Worm (Caenorhabditis elegans): ENCODE data around the gene Y49F6B.20.

The Y49F6B.20 gene

ce11 chrII:3481584-3481983, 11.1 kb upstream of the Y49F6B.20 start, which contains the start of gene Y49F6B.8:
Gene Y49F6B.8, minus strand, starts transcription at chrII:3481684.
- TF ChIP-seq nhr-77 (tag; optimal IDR thresholded peaks at IDR 0.05) (no peak), C34F6.9 (tag; optimal IDR thresholded peaks at IDR 0.05) (no peak), dmd-4 (tag; optimal IDR thresholded peaks at IDR 0.05) (no peak), Y55F3AM.14 (GFP tag; optimal IDR thresholded peaks at IDR 0.05) (no peak), lin-39 (tag; optimal IDR thresholded peaks at IDR 0.05) (no peak), unc-39 (tag; optimal IDR thresholded peaks at IDR 0.05) (no peak), skn-1 (tag; optimal IDR thresholded peaks at IDR 0.05) (no peak), ztf-11 (tag; optimal IDR thresholded peaks at IDR 0.05) (no peak), crh-2 (tag; optimal IDR thresholded peaks at IDR 0.05) (no peak), aly-2 (tag; optimal IDR thresholded peaks at IDR 0.05) (no peak), zag-1 (tag; optimal IDR thresholded peaks at IDR 0.05) (no peak), ZK546.5 (tag; optimal IDR thresholded peaks at IDR 0.05) (no peak), elt-1 (tag; optimal IDR thresholded peaks at IDR 0.05) (no peak), ceh-16 (tag; optimal IDR thresholded peaks at IDR 0.05) (no peak)

- TF ChIP-seq ama-1 (optimal IDR thresholded peaks at IDR 0.05) (no peak), snpc-4 (tag; optimal IDR thresholded peaks at IDR 0.05) (no peak), elt-1 (tag; optimal IDR thresholded peaks at IDR 0.05) (no peak), C34F6.9 (tag; optimal IDR thresholded peaks at IDR 0.05) (no peak), nhr-129 (tag; optimal IDR thresholded peaks at IDR 0.05) (no peak), blmp-1 (tag; optimal IDR thresholded peaks at IDR 0.05; ENCODE audit: insufficient read depth) (no peak), ceh-82 (tag; optimal IDR thresholded peaks at IDR 0.05) (no peak), peb-1 (tag; optimal IDR thresholded peaks at IDR 0.05) (no peak), unc-62 (GFP tag; optimal IDR thresholded peaks at IDR 0.05) (no peak), sma-9 (GFP tag; optimal IDR thresholded peaks at IDR 0.05) (no peak), sma-9 (tag; optimal IDR thresholded peaks at IDR 0.05) (no peak)
These were observed 6.7 kb upstream of the Y49F6B.20 start, which contains the start of gene fbxb-104 for ce11 chrII:3477171-3477570. Gene fbxb-104, minus strand, starts transcription at chrII:3477271.

- no peak for TF ChIP-seq nhr-129 (tag; optimal IDR thresholded peaks at IDR 0.05)
These were observed 6.1 kb upstream of the Y49F6B.20 start for ce11 chrII:3476536-3476935.

ce11 chrII:3473744-3474143, 3.3 kb upstream of the Y49F6B.20 start, which contains the start of gene sdz-32:
Gene sdz-32, plus strand, starts transcription at chrII:3474044.
- TF ChIP-seq C34F6.9 (tag; optimal IDR thresholded peaks at IDR 0.05), result no peak
- no peak for TF ChIP-seq mbf-1 (tag; optimal IDR thresholded peaks at IDR 0.05)
- no peak for TF ChIP-seq R02D3.7 (tag; optimal IDR thresholded peaks at IDR 0.05)

ce11 chrII:3472817-3473216, 2.4 kb upstream of the Y49F6B.20 start, which contains the start of gene Y49F6B.6:
Gene Y49F6B.6, plus strand, starts transcription at chrII:3473117.
- TF ChIP-seq ceh-82 (tag; optimal IDR thresholded peaks at IDR 0.05), result no peak
- no peak for TF ChIP-seq nhr-12 (tag; optimal IDR thresholded peaks at IDR 0.05)
- TF ChIP-seq crh-2 (tag; optimal IDR thresholded peaks at IDR 0.05), result no peak
- TF ChIP-seq elt-3 (tag; optimal IDR thresholded peaks at IDR 0.05), result no peak
- no peak for TF ChIP-seq nhr-129 (tag; optimal IDR thresholded peaks at IDR 0.05)
- no peak for TF ChIP-seq peb-1 (tag; optimal IDR thresholded peaks at IDR 0.05)

ce11 chrII:3472316-3472715, 1.9 kb upstream of the Y49F6B.20 start, which contains the start of gene Y49F6B.12:
Gene Y49F6B.12, minus strand, starts transcription at chrII:3472416.
- TF ChIP-seq nhr-23 (tag; optimal IDR thresholded peaks at IDR 0.05), result no peak
- no peak for TF ChIP-seq elt-1 (tag; optimal IDR thresholded peaks at IDR 0.05)
- TF ChIP-seq nhr-10 (tag; optimal IDR thresholded peaks at IDR 0.05), result no peak
- no peak for TF ChIP-seq nhr-237 (tag; optimal IDR thresholded peaks at IDR 0.05)
- no peak for TF ChIP-seq nhr-11 (tag; optimal IDR thresholded peaks at IDR 0.05)
- TF ChIP-seq elt-3 (tag; optimal IDR thresholded peaks at IDR 0.05), result no peak
- no peak for TF ChIP-seq Y55F3AM.14 (GFP tag; optimal IDR thresholded peaks at IDR 0.05)
- no peak for TF ChIP-seq mdl-1 (tag; optimal IDR thresholded peaks at IDR 0.05)
- TF ChIP-seq mab-5 (tag; optimal IDR thresholded peaks at IDR 0.05), result no peak
- TF ChIP-seq aly-2 (tag; optimal IDR thresholded peaks at IDR 0.05), result no peak
- TF ChIP-seq fos-1 (tag; optimal IDR thresholded peaks at IDR 0.05), result no peak
- TF ChIP-seq skn-1 (tag; optimal IDR thresholded peaks at IDR 0.05), result no peak
- TF ChIP-seq dmd-4 (tag; optimal IDR thresholded peaks at IDR 0.05), result no peak
- no peak for TF ChIP-seq nhr-6 (tag; optimal IDR thresholded peaks at IDR 0.05)
- no peak for TF ChIP-seq crh-2 (tag; optimal IDR thresholded peaks at IDR 0.05)
- no peak for TF ChIP-seq sma-9 (GFP tag; optimal IDR thresholded peaks at IDR 0.05)
- no peak for TF ChIP-seq sma-9 (tag; optimal IDR thresholded peaks at IDR 0.05)
- no peak for TF ChIP-seq unc-39 (tag; optimal IDR thresholded peaks at IDR 0.05)
- no peak for TF ChIP-seq unc-62 (GFP tag; optimal IDR thresholded peaks at IDR 0.05)
- no peak for TF ChIP-seq unc-55 (GFP tag; optimal IDR thresholded peaks at IDR 0.05)
- no peak for TF ChIP-seq zag-1 (tag; optimal IDR thresholded peaks at IDR 0.05)

Data from whole organism, L2 larva.